Fruit fly (Drosophila melanogaster) whole organism, embryonic: ENCODE measurements around the gene ATPsynO.
A peak's percentile ranks its signal among the peaks of the same experiment; 100 is the strongest.

Experiments used
- Atf-2 ChIP-seq: fragments of 200-800 bp; sonication (Bioruptor generic); optimal IDR thresholded peaks from 2 replicates; lab custom pipeline; 2016; ENCODE audit warnings: missing biosample characterization, missing genetic modification characterization
- BtbVII ChIP-seq: fragments of 200-800 bp; sonication (Bioruptor generic); optimal IDR thresholded peaks from 3 replicates; lab custom pipeline; 2017; ENCODE audit warnings: missing biosample characterization, mild to moderate bottlenecking, missing genetic modification characterization
- CG12104 ChIP-seq: fragments of 200-800 bp; sonication (Bioruptor generic); optimal IDR thresholded peaks from 3 replicates; lab custom pipeline; 2016; ENCODE audit warnings: missing biosample characterization, missing genetic modification characterization
- CG12769 ChIP-seq: fragments of 200-800 bp; sonication (Bioruptor generic); optimal IDR thresholded peaks from 2 replicates; lab custom pipeline; 2019; ENCODE audit warnings: missing biosample characterization, mild to moderate bottlenecking, missing genetic modification characterization, moderate library complexity
- CG14050 ChIP-seq: fragments of 200-800 bp; sonication (Bioruptor generic); IDR thresholded peaks from 3 replicates; pipeline ENCODE4 v1.3.6; 2022; ENCODE audit warnings: missing biosample characterization, missing genetic modification characterization
- CG15514 ChIP-seq: fragments of 200-800 bp; sonication (Bioruptor generic); optimal IDR thresholded peaks from 3 replicates; lab custom pipeline; 2017; ENCODE audit warnings: missing biosample characterization, missing genetic modification characterization, mild to moderate bottlenecking, moderate library complexity, missing genetic modification reagents
- CG16863 ChIP-seq: fragments of 200-800 bp; sonication (Bioruptor generic); optimal IDR thresholded peaks from 3 replicates; lab custom pipeline; 2016; ENCODE audit warnings: missing biosample characterization, missing genetic modification characterization
- CG2202 ChIP-seq: fragments of 200-800 bp; sonication (Bioruptor generic); optimal IDR thresholded peaks from 2 replicates; lab custom pipeline; 2018; ENCODE audit warnings: missing biosample characterization, mild to moderate bottlenecking, missing genetic modification characterization
- CG2678 ChIP-seq: fragments of 200-800 bp; sonication (Bioruptor generic); optimal IDR thresholded peaks from 3 replicates; lab custom pipeline; 2019; ENCODE audit warnings: missing biosample characterization, mild to moderate bottlenecking, missing genetic modification characterization, moderate library complexity
- CG2889 ChIP-seq: fragments of 200-800 bp; sonication (Bioruptor generic); IDR thresholded peaks from 3 replicates; pipeline ENCODE4 v1.3.6; 2022; ENCODE audit warnings: missing biosample characterization, missing genetic modification characterization
- CG30431 ChIP-seq: fragments of 200-800 bp; sonication (Bioruptor generic); optimal IDR thresholded peaks from 2 replicates; lab custom pipeline; 2017; ENCODE audit warnings: missing biosample characterization, missing genetic modification characterization
- CG32772 ChIP-seq: fragments of 200-800 bp; sonication (Bioruptor generic); IDR thresholded peaks from 2 replicates; pipeline ENCODE4 v1.3.6; 2022; ENCODE audit warnings: missing biosample characterization, missing genetic modification characterization
- CG3281 ChIP-seq: fragments of 200-800 bp; sonication (Bioruptor generic); optimal IDR thresholded peaks from 3 replicates; lab custom pipeline; 2017; ENCODE audit warnings: missing biosample characterization, mild to moderate bottlenecking, missing genetic modification characterization
- CG33213 ChIP-seq: fragments of 200-800 bp; sonication (Bioruptor generic); optimal IDR thresholded peaks from 3 replicates; lab custom pipeline; 2016; ENCODE audit warnings: missing biosample characterization, missing genetic modification characterization
- CG34422 ChIP-seq: fragments of 200-800 bp; sonication (Bioruptor generic); IDR thresholded peaks from 3 replicates; pipeline ENCODE4 v1.3.6; 2022; ENCODE audit warnings: missing biosample characterization, missing genetic modification characterization
- CG4820 ChIP-seq: fragments of 200-800 bp; sonication (Bioruptor generic); optimal IDR thresholded peaks from 3 replicates; lab custom pipeline; 2016; ENCODE audit warnings: missing biosample characterization, missing genetic modification characterization
- CG5953 ChIP-seq: fragments of 200-800 bp; sonication (Bioruptor generic); IDR thresholded peaks from 2 replicates; pipeline ENCODE4 v1.3.6; 2022; ENCODE audit warnings: missing biosample characterization, missing genetic modification characterization
- CG7963 ChIP-seq: fragments of 200-800 bp; sonication (Bioruptor generic); IDR thresholded peaks from 3 replicates; pipeline ENCODE4 v1.3.6; 2022; ENCODE audit warnings: missing biosample characterization, missing genetic modification characterization; ENCODE audit not compliant: partially characterized antibody
- CG8388 ChIP-seq: fragments of 200-800 bp; sonication (Bioruptor generic); optimal IDR thresholded peaks from 2 replicates; lab custom pipeline; 2019; ENCODE audit warnings: missing biosample characterization, mild to moderate bottlenecking, missing genetic modification characterization, moderate library complexity
- CG9215 ChIP-seq: fragments of 200-800 bp; sonication (Bioruptor generic); IDR thresholded peaks from 2 replicates; pipeline ENCODE4 v1.3.6; 2022; ENCODE audit warnings: missing biosample characterization, missing genetic modification characterization
- Ets65A ChIP-seq: fragments of 200-800 bp; sonication (Bioruptor generic); peaks from one replicate; lab custom pipeline; 2016; ENCODE audit warnings: missing biosample characterization, missing genetic modification characterization
- H15 ChIP-seq: fragments of 200-800 bp; sonication (Bioruptor generic); IDR thresholded peaks from 3 replicates; pipeline ENCODE4 v1.3.6; 2022; ENCODE audit warnings: missing biosample characterization, missing genetic modification characterization
- Hand ChIP-seq: fragments of 200-800 bp; sonication (Bioruptor generic); optimal IDR thresholded peaks from 2 replicates; lab custom pipeline; 2017; ENCODE audit warnings: mild to moderate bottlenecking, missing biosample characterization, missing genetic modification reagents, missing genetic modification characterization
- Hr39 ChIP-seq: fragments of >200 bp; optimal IDR thresholded peaks from 2 replicates; lab custom pipeline; 2017
- Kr ChIP-seq: fragments of 200-800 bp; sonication (Bioruptor generic); optimal IDR thresholded peaks from 2 replicates; lab custom pipeline; 2017; ENCODE audit warnings: missing biosample characterization, mild to moderate bottlenecking, missing genetic modification characterization
- NC2β ChIP-seq: fragments of 200-800 bp; sonication (Bioruptor generic); optimal IDR thresholded peaks from 2 replicates; lab custom pipeline; 2016; ENCODE audit warnings: missing biosample characterization, missing genetic modification characterization
- Opbp ChIP-seq: fragments of 200-800 bp; sonication (Bioruptor generic); IDR thresholded peaks from 3 replicates; pipeline ENCODE4 v1.3.6; 2022; ENCODE audit warnings: missing biosample characterization, missing genetic modification characterization; ENCODE audit not compliant: partially characterized antibody
- Scr ChIP-seq: fragments of 200-800 bp; sonication (Bioruptor generic); IDR thresholded peaks from 2 replicates; pipeline ENCODE4 v1.3.6; 2022; ENCODE audit warnings: missing biosample characterization, missing genetic modification characterization; ENCODE audit not compliant: partially characterized antibody
- bowl ChIP-seq: fragments of 200-800 bp; sonication (Bioruptor generic); IDR thresholded peaks from 2 replicates; pipeline ENCODE4 v1.3.6; 2022; ENCODE audit warnings: missing biosample characterization, missing genetic modification characterization
- bsh ChIP-seq, 2 experiments: fragments of 200-800 bp; sonication (Bioruptor generic); optimal IDR thresholded peaks; 2 replicates each; lab custom pipeline; 2017 to 2018; ENCODE audit warnings: mild to moderate bottlenecking in 2 of 2, missing biosample characterization in 2 of 2, missing genetic modification characterization in 2 of 2, moderate library complexity in 1 of 2
- btn ChIP-seq: fragments of 200-800 bp; sonication (Bioruptor generic); optimal IDR thresholded peaks from 2 replicates; lab custom pipeline; 2016; ENCODE audit warnings: missing biosample characterization, missing genetic modification characterization
- caup ChIP-seq: fragments of 200-800 bp; sonication (Bioruptor generic); optimal IDR thresholded peaks from 3 replicates; lab custom pipeline; 2017; ENCODE audit warnings: missing biosample characterization, mild to moderate bottlenecking, missing genetic modification characterization, moderate library complexity; ENCODE audit not compliant: severe bottlenecking
- cg ChIP-seq: fragments of 200-800 bp; sonication (Bioruptor generic); optimal IDR thresholded peaks from 3 replicates; lab custom pipeline; 2019; ENCODE audit warnings: missing biosample characterization, mild to moderate bottlenecking, missing genetic modification characterization, moderate library complexity
- chn ChIP-seq: fragments of 200-800 bp; sonication (Bioruptor generic); optimal IDR thresholded peaks from 2 replicates; lab custom pipeline; 2016; ENCODE audit warnings: missing biosample characterization, missing genetic modification characterization
- crc ChIP-seq: fragments of 200-800 bp; sonication (Bioruptor generic); optimal IDR thresholded peaks from 2 replicates; lab custom pipeline; 2016; ENCODE audit warnings: missing biosample characterization, missing genetic modification characterization
- disco-r ChIP-seq: fragments of 200-800 bp; sonication (Bioruptor generic); optimal IDR thresholded peaks from 2 replicates; lab custom pipeline; 2016; ENCODE audit warnings: missing biosample characterization, missing genetic modification characterization
- gro ChIP-seq: fragments of 200-800 bp; sonication (Bioruptor generic); optimal IDR thresholded peaks from 2 replicates; lab custom pipeline; 2016; ENCODE audit warnings: missing biosample characterization, missing genetic modification characterization
- gsb-n ChIP-seq: fragments of 200-800 bp; sonication (Bioruptor generic); optimal IDR thresholded peaks from 3 replicates; lab custom pipeline; 2018; ENCODE audit warnings: missing biosample characterization, mild to moderate bottlenecking, missing genetic modification characterization
- h ChIP-seq: fragments of >200 bp; optimal IDR thresholded peaks from 2 replicates; lab custom pipeline; 2017
- her ChIP-seq: fragments of 200-800 bp; sonication (Bioruptor generic); optimal IDR thresholded peaks from 2 replicates; lab custom pipeline; 2016; ENCODE audit warnings: missing biosample characterization, missing genetic modification characterization
- knrl ChIP-seq: fragments of 200-800 bp; sonication (Bioruptor generic); IDR thresholded peaks from 3 replicates; pipeline ENCODE4 v1.3.6; 2022; ENCODE audit warnings: missing biosample characterization, missing genetic modification characterization; ENCODE audit not compliant: partially characterized antibody
- mirr ChIP-seq: fragments of 200-800 bp; sonication (Bioruptor generic); optimal IDR thresholded peaks from 3 replicates; lab custom pipeline; 2018; ENCODE audit warnings: missing biosample characterization, mild to moderate bottlenecking, missing genetic modification characterization
- oc ChIP-seq: fragments of 200-800 bp; sonication (Bioruptor generic); optimal IDR thresholded peaks from 2 replicates; lab custom pipeline; 2018; ENCODE audit warnings: missing biosample characterization, mild to moderate bottlenecking, missing genetic modification characterization, moderate library complexity
- pb ChIP-seq: fragments of 200-800 bp; sonication (Bioruptor generic); optimal IDR thresholded peaks from 3 replicates; lab custom pipeline; 2016; ENCODE audit warnings: missing biosample characterization, missing genetic modification characterization
- ranshi ChIP-seq: fragments of 200-800 bp; sonication (Bioruptor generic); IDR thresholded peaks from 2 replicates; pipeline ENCODE4 v1.3.6; 2022; ENCODE audit warnings: missing biosample characterization, missing genetic modification characterization
- repo ChIP-seq: fragments of 200-800 bp; sonication (Bioruptor generic); optimal IDR thresholded peaks from 2 replicates; lab custom pipeline; 2016; ENCODE audit warnings: missing biosample characterization, missing genetic modification characterization
- sd ChIP-seq: fragments of 200-800 bp; sonication (Bioruptor generic); optimal IDR thresholded peaks from 3 replicates; lab custom pipeline; 2018; ENCODE audit warnings: missing biosample characterization, mild to moderate bottlenecking, missing genetic modification characterization, moderate library complexity
- so ChIP-seq: fragments of 200-800 bp; sonication (Bioruptor generic); IDR thresholded peaks from 3 replicates; pipeline ENCODE4 v1.3.6; 2022; ENCODE audit warnings: missing biosample characterization, missing genetic modification characterization
- ssp ChIP-seq: fragments of 200-800 bp; sonication (Bioruptor generic); IDR thresholded peaks from 2 replicates; pipeline ENCODE4 v1.3.6; 2022; ENCODE audit warnings: missing biosample characterization, missing genetic modification characterization
- tap ChIP-seq: fragments of 200-800 bp; optimal IDR thresholded peaks from 3 replicates; lab custom pipeline; 2019; ENCODE audit warnings: missing biosample characterization, mild to moderate bottlenecking, missing genetic modification characterization, moderate library complexity
- ttk ChIP-seq: fragments of 200-800 bp; sonication (Bioruptor generic); IDR thresholded peaks from 2 replicates; pipeline ENCODE4 v2.1.2; 2022; ENCODE audit warnings: missing biosample characterization, missing genetic modification characterization
- z ChIP-seq: fragments of 200-800 bp; sonication (Bioruptor generic); IDR thresholded peaks from 3 replicates; pipeline ENCODE4 v1.3.6; 2022; ENCODE audit warnings: missing biosample characterization, missing genetic modification characterization
- zf30C ChIP-seq: fragments of 200-800 bp; sonication (Bioruptor generic); optimal IDR thresholded peaks from 3 replicates; lab custom pipeline; 2018; ENCODE audit warnings: missing biosample characterization, mild to moderate bottlenecking, missing genetic modification characterization

Gene ATPsynO

dm6 chr3R:15250454-15250853 lies 14.9 kb upstream of the ATPsynO start (continued):
- TF ChIP-seq CG33213 (GFP tag; lab: Kevin White, UChicago) (no peak), Hr39 (lab: Kevin White, UChicago) (no peak), NC2β (GFP tag; lab: Kevin White, UChicago) (no peak), knrl (no peak), gro (GFP tag; lab: Kevin White, UChicago) (no peak), cg (GFP tag; lab: Kevin White, UChicago) (no peak), CG9215 (peak; percentile 70), sd (no peak), CG5953 (GFP tag; lab: Robert Waterston, UW) (peak; percentile 54; the same call in 1 of the 2 replicates), Opbp (no peak), CG7963 (GFP tag; lab: Robert Waterston, UW) (no peak), crc (no peak), Ets65A (GFP tag; lab: Kevin White, UChicago) (peak; percentile 89), so (GFP tag; lab: Robert Waterston, UW) (peak; percentile 73; the same call in 1 of the 3 replicates), Hand (GFP tag; lab: Kevin White, UChicago) (peak; percentile 89), Scr (GFP tag; lab: Robert Waterston, UW) (no peak), ranshi (GFP tag; lab: Robert Waterston, UW) (peak; percentile 72), ssp (peak; percentile 53), bsh (GFP tag; optimal IDR thresholded peaks at IDR 0.05; lab: Kevin White, UChicago) (no peak), CG30431 (GFP tag; lab: Kevin White, UChicago) (peak; percentile 18), CG12769 (tag; lab: Kevin White, UChicago) (no peak), CG3281 (GFP tag; lab: Kevin White, UChicago) (no peak), gsb-n (tag; lab: Kevin White, UChicago) (no peak), chn (GFP tag; lab: Kevin White, UChicago) (no peak), CG2678 (tag; lab: Kevin White, UChicago) (no peak), mirr (GFP tag; lab: Kevin White, UChicago) (no peak), CG32772 (GFP tag; lab: Robert Waterston, UW) (peak; percentile 69), btn (GFP tag; lab: Kevin White, UChicago) (no peak), CG12104 (GFP tag; lab: Kevin White, UChicago) (no peak), h (lab: Kevin White, UChicago) (no peak), CG8388 (GFP tag; lab: Kevin White, UChicago) (peak; percentile 54), z (GFP tag; lab: Robert Waterston, UW) (no peak), CG34422 (GFP tag; lab: Robert Waterston, UW) (peak; percentile 72; the same call in 2 of the 3 replicates), ttk (GFP tag; lab: Robert Waterston, UW) (peak; percentile 68), Kr (GFP tag; lab: Kevin White, UChicago) (no peak), oc (no peak), CG2889 (GFP tag; lab: Robert Waterston, UW) (0 out of 3 replicates have a peak, but pooled peaks have one; percentile 66), bowl (GFP tag; lab: Robert Waterston, UW) (no peak), CG2202 (tag; lab: Kevin White, UChicago) (no peak), BtbVII (peak; percentile 73), CG15514 (GFP tag; lab: Kevin White, UChicago) (peak; percentile 43), zf30C (GFP tag; lab: Kevin White, UChicago) (peak; percentile 57), repo (no peak), pb (GFP tag; lab: Kevin White, UChicago) (no peak), CG16863 (GFP tag; lab: Kevin White, UChicago) (no peak), her (no peak), tap (tag; lab: Kevin White, UChicago) (no peak), caup (no peak), disco-r (GFP tag; lab: Kevin White, UChicago) (no peak), H15 (GFP tag; lab: Robert Waterston, UW) (peak; percentile 73), CG4820 (no peak), Atf-2 (no peak), CG14050 (peak; percentile 75)
